Worm (Caenorhabditis elegans): ENCODE results near the gene C01G10.7.

- TF ChIP-seq ama-1 (optimal IDR thresholded peaks at IDR 0.05), result no peak
- TF ChIP-seq ahr-1 (tag; optimal IDR thresholded peaks at IDR 0.05), result no peak
- TF ChIP-seq syd-9 (tag; optimal IDR thresholded peaks at IDR 0.05), result no peak
- no peak for TF ChIP-seq fkh-10 (GFP tag; optimal IDR thresholded peaks at IDR 0.05)
- TF ChIP-seq C08G9.2 (tag; optimal IDR thresholded peaks at IDR 0.05), result no peak
- no peak for TF ChIP-seq T23F11.4 (GFP tag; optimal IDR thresholded peaks at IDR 0.05)
- TF ChIP-seq unc-86 (tag; optimal IDR thresholded peaks at IDR 0.05), result no peak
- TF ChIP-seq zip-5 (tag; optimal IDR thresholded peaks at IDR 0.05), result no peak
Measured at ce11 chrV:15074907-15075306, 10.6 kb upstream of the C01G10.7 start.

Data from whole organism, late embryonic.